Worm (Caenorhabditis elegans) whole organism, young adult: Measurements from ENCODE around the gene C50F7.6.

Source experiments
- C17E4.6 ChIP-seq: fragments of 200-800 bp; sonication (Bioruptor generic); IDR thresholded peaks from 2 replicates; pipeline ENCODE4 v1.3.6; 2022; ENCODE audit warnings: missing genetic modification reagents, missing genetic modification characterization, missing compliant biosample characterization
- ama-1 ChIP-seq, 3 experiments: fragments of 150-350 bp in 1 of 3; sonication (generic microtip) in 2 of 3; optimal IDR thresholded peaks; 2 replicates each; lab custom pipeline; 2014 to 2018; ENCODE audit warnings: missing biosample characterization in 2 of 3, missing genetic modification characterization in 2 of 3, missing genetic modification reagents in 2 of 3
- athp-1 ChIP-seq: sonication (generic microtip); optimal IDR thresholded peaks from 2 replicates; lab custom pipeline; 2017; ENCODE audit warnings: mild to moderate bottlenecking, missing genetic modification characterization, missing compliant biosample characterization
- cebp-2 ChIP-seq: fragments of 200-800 bp; sonication (Bioruptor generic); IDR thresholded peaks from 2 replicates; pipeline ENCODE4 v1.3.6; 2022; ENCODE audit warnings: missing genetic modification characterization, missing compliant biosample characterization
- pha-4 ChIP-seq: fragments of 150-350 bp; sonication (generic microtip); optimal IDR thresholded peaks from 2 replicates; lab custom pipeline; 2014; ENCODE audit warnings: missing biosample characterization, missing genetic modification reagents, missing genetic modification characterization
- ztf-28 ChIP-seq: fragments of 200-800 bp; sonication (Bioruptor generic); IDR thresholded peaks from 2 replicates; pipeline ENCODE4 v1.3.6; 2022; ENCODE audit warnings: missing genetic modification reagents, missing genetic modification characterization, missing compliant biosample characterization

ce11 chrIV:7674874-7675273 lies 48.1 kb downstream of the C50F7.6 start, which contains the start of gene itr-1:
- TF ChIP-seq ama-1 (optimal IDR thresholded peaks at IDR 0.05; lab: Kevin White, UChicago) (no peak), ama-1 (GFP tag; optimal IDR thresholded peaks at IDR 0.05; lab: Kevin White, UChicago) (no peak), pha-4 (no peak), ztf-28 (GFP tag; lab: Robert Waterston, UW) (no peak), C17E4.6 (GFP tag; lab: Robert Waterston, UW) (no peak), cebp-2 (GFP tag; lab: Robert Waterston, UW) (no peak), athp-1 (tag; lab: Kevin White, UChicago) (no peak)
